Worm (Caenorhabditis elegans): ENCODE data around the gene rpt-1.

DNA sequence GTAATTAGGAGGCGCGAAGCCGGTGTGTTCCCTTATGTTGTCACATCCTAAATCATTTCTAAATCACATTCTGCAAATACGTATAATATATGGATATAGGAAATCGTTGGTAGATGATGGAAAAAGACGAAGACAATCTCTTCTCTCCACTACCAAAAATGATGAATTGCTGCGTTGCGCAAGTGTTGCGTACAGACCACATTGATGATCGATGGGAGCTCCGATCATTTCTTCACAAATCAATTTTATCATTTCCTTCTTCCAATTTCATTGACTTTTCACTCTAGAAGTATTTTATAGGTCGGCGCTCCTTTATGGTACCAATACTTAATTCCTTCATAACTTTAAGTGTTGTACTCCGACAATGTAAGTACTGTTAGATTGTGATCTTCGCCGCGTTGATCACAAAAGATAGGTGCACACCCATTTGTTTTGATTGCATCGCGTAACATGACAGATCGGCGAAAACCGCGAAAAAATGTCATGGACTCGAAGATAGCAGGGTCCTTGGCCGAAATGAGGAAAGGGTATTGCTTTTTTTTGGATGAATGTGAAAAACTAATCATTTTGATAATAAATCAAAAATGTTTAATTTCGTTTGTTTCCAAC is 32.6 kb downstream of the rpt-1 start:
- TF ChIP-seq ama-1 (optimal IDR thresholded peaks at IDR 0.05), result no peak
- no peak for TF ChIP-seq scrt-1 (GFP tag; IDR thresholded peaks at IDR 0.05)
- no peak for TF ChIP-seq B0310.2 (tag; optimal IDR thresholded peaks at IDR 0.05)
- TF ChIP-seq sea-1 (GFP tag; conservative IDR thresholded peaks at IDR 0.05), result no peak
- TF ChIP-seq ets-7 (tag; optimal IDR thresholded peaks at IDR 0.05), result no peak
- TF ChIP-seq tra-4 (tag; optimal IDR thresholded peaks at IDR 0.05), result no peak
- TF ChIP-seq ceh-13 (GFP tag; optimal IDR thresholded peaks at IDR 0.05), result no peak
- no peak for TF ChIP-seq tbx-37 (GFP tag; conservative IDR thresholded peaks at IDR 0.05)
- no peak for TF ChIP-seq F13C5.2 (tag; optimal IDR thresholded peaks at IDR 0.05)
